Fruit fly (Drosophila melanogaster): Measurements from ENCODE around the gene Or30a.

The Or30a gene

dm6 chr2L:9146270-9146975 is 34.8 kb downstream of the Or30a start:
- no peak for TF ChIP-seq bab1 (GFP tag; optimal IDR thresholded peaks at IDR 0.05)

DNA sequence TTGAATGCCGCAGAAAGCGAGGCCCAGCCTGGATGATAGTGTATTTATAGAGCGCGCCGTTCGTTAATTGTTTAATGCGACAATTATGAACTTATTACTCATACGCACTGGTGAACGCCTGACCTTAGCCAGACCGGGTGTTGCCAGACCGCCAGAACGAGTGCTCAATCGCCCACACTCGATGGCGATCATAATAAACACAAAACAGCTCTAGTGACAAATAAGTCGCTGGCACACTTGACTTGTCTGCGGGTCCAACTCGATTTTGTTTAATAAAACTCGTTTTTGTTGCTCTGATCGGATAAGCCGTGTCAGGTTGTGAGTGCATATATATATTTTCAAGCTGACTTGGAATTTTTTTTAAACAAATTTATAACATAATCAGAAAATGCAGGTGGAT is 36.5 kb downstream of the Or30a start:
- TF ChIP-seq CG33017 (tag; optimal IDR thresholded peaks at IDR 0.05) = no peak
- TF ChIP-seq ovo (GFP tag; optimal IDR thresholded peaks at IDR 0.05) = no peak
- no peak for TF ChIP-seq CG7045 (GFP tag; optimal IDR thresholded peaks at IDR 0.05)
- TF ChIP-seq Crg-1 (GFP tag; optimal IDR thresholded peaks at IDR 0.05) = no peak
- TF ChIP-seq CG1620 (GFP tag; optimal IDR thresholded peaks at IDR 0.05) = no peak
- TF ChIP-seq CG12768 (GFP tag; optimal IDR thresholded peaks at IDR 0.05) = no peak
- no peak for TF ChIP-seq cic (GFP tag; optimal IDR thresholded peaks at IDR 0.05)
- TF ChIP-seq kay (GFP tag; ENCODE audit: borderline replicate concordance) = no peak
- no peak for TF ChIP-seq tj (GFP tag; optimal IDR thresholded peaks at IDR 0.05)
- TF ChIP-seq CG7101 (tag; optimal IDR thresholded peaks at IDR 0.05) = no peak
- TF ChIP-seq CG5204 (GFP tag; optimal IDR thresholded peaks at IDR 0.05) = no peak
- no peak for TF ChIP-seq cnc (optimal IDR thresholded peaks at IDR 0.05)

DNA sequence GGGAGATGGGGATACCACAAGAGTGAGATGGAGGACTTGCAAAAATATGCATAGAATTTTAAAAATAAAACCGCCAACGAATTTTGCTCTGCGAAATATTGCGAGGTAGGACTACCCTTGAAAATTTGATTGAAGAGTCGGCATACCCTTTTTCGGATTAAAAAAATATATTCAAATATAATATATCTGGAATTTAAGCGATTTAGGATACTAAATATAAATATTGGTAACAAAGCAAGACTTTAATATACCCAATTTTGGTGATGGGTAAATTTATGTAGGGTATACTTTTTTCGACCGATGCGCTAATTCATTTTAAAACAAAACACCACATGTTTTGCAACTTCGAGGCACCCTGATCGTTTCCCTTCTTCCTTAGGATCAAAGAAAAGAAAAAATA is 37.8 kb downstream of the Or30a start:
- TF ChIP-seq kay (GFP tag; ENCODE audit: borderline replicate concordance) = no peak
- no peak for TF ChIP-seq Crg-1 (GFP tag; optimal IDR thresholded peaks at IDR 0.05)
- TF ChIP-seq CG11617 (GFP tag; optimal IDR thresholded peaks at IDR 0.05) = no peak
- TF ChIP-seq cic (GFP tag; optimal IDR thresholded peaks at IDR 0.05) = no peak
- TF ChIP-seq Mnt (GFP tag; optimal IDR thresholded peaks at IDR 0.05) = no peak
- TF ChIP-seq CG33017 (tag; optimal IDR thresholded peaks at IDR 0.05) = no peak
- TF ChIP-seq bab1 (GFP tag; optimal IDR thresholded peaks at IDR 0.05) = no peak
- TF ChIP-seq tj (GFP tag; optimal IDR thresholded peaks at IDR 0.05) = no peak
- TF ChIP-seq ovo (GFP tag; optimal IDR thresholded peaks at IDR 0.05) = no peak
- TF ChIP-seq CG14711 (tag; optimal IDR thresholded peaks at IDR 0.05) = no peak
- no peak for TF ChIP-seq CG5204 (GFP tag; optimal IDR thresholded peaks at IDR 0.05)
- TF ChIP-seq CG7045 (GFP tag; optimal IDR thresholded peaks at IDR 0.05) = no peak
- no peak for TF ChIP-seq Clk (GFP tag; optimal IDR thresholded peaks at IDR 0.05)
- TF ChIP-seq toe (GFP tag; optimal IDR thresholded peaks at IDR 0.05) = no peak

- TF ChIP-seq CG7045 (GFP tag; optimal IDR thresholded peaks at IDR 0.05) = no peak
- no peak for TF ChIP-seq CG12768 (GFP tag; optimal IDR thresholded peaks at IDR 0.05)
- TF ChIP-seq CG11617 (GFP tag; optimal IDR thresholded peaks at IDR 0.05) = no peak
Observed at dm6 chr2L:9150112-9150511, 38.5 kb downstream of the Or30a start.

- no peak for TF ChIP-seq CG7101 (tag; optimal IDR thresholded peaks at IDR 0.05)
- no peak for TF ChIP-seq CG33017 (tag; optimal IDR thresholded peaks at IDR 0.05)
- TF ChIP-seq CG7045 (GFP tag; optimal IDR thresholded peaks at IDR 0.05) = no peak
- TF ChIP-seq CG14711 (tag; optimal IDR thresholded peaks at IDR 0.05) = no peak
- no peak for TF ChIP-seq Clk (GFP tag; optimal IDR thresholded peaks at IDR 0.05)
- TF ChIP-seq pad (GFP tag; optimal IDR thresholded peaks at IDR 0.05) = no peak
Observed at dm6 chr2L:9150805-9151204, 39.2 kb downstream of the Or30a start.

DNA sequence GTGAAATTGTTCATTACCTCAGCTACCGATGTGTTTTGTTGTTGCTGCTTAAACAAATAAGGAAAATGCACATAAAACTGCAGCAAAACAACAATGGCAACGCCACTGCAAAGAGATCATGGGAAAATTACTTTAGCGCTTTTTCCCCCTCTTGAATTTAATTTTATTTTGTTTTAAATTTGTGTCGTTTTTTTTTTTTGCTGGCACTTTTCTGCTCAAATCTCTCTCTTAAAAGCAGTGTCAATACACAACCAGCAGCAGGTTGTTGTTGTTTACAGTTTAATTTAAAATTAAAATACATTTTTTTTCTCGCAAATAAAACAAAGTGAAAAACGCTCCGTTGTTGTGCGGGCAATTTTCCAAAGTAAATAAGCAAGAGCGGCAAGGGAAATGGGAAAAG is 46.2 kb downstream of the Or30a start:
- TF ChIP-seq CG7101 (tag; optimal IDR thresholded peaks at IDR 0.05) (no peak), kay (GFP tag; ENCODE audit: borderline replicate concordance) (peak; percentile 96)

- no peak for TF ChIP-seq CG7101 (tag; optimal IDR thresholded peaks at IDR 0.05)
- TF ChIP-seq CG11617 (GFP tag; optimal IDR thresholded peaks at IDR 0.05) = no peak
- no peak for TF ChIP-seq cnc (optimal IDR thresholded peaks at IDR 0.05)
- TF ChIP-seq CG1620 (GFP tag; optimal IDR thresholded peaks at IDR 0.05) = no peak
- no peak for TF ChIP-seq CG12768 (GFP tag; optimal IDR thresholded peaks at IDR 0.05)
- TF ChIP-seq cic (GFP tag; optimal IDR thresholded peaks at IDR 0.05) = no peak
Observed at dm6 chr2L:9158341-9158740, 46.7 kb downstream of the Or30a start.

- no peak for TF ChIP-seq ovo (GFP tag; optimal IDR thresholded peaks at IDR 0.05)
- no peak for TF ChIP-seq CG14711 (tag; optimal IDR thresholded peaks at IDR 0.05)
- TF ChIP-seq CG7101 (tag; optimal IDR thresholded peaks at IDR 0.05) = no peak
- no peak for TF ChIP-seq tj (GFP tag; optimal IDR thresholded peaks at IDR 0.05)
- no peak for TF ChIP-seq CG11617 (GFP tag; optimal IDR thresholded peaks at IDR 0.05)
- no peak for TF ChIP-seq CG7045 (GFP tag; optimal IDR thresholded peaks at IDR 0.05)
- no peak for TF ChIP-seq CG1620 (GFP tag; optimal IDR thresholded peaks at IDR 0.05)
Observed at dm6 chr2L:9160090-9160489, 48.5 kb downstream of the Or30a start.
